Worm (Caenorhabditis elegans) whole organism, late embryonic: ENCODE data around the gene clec-127.

ENCODE experiments used
- C38D4.7 ChIP-seq: fragments of 200-800 bp; sonication (Bioruptor generic); optimal IDR thresholded peaks from 2 replicates; lab custom pipeline; 2018; ENCODE audit warnings: mild to moderate bottlenecking, missing genetic modification characterization, moderate library complexity, missing compliant biosample characterization
- F13H6.1 ChIP-seq: sonication (generic microtip); optimal IDR thresholded peaks from 2 replicates; lab custom pipeline; 2016; ENCODE audit warnings: missing genetic modification characterization, missing compliant biosample characterization
- K02D7.2 ChIP-seq: sonication (generic microtip); optimal IDR thresholded peaks from 2 replicates; lab custom pipeline; 2017; ENCODE audit warnings: mild to moderate bottlenecking, missing genetic modification characterization, missing compliant biosample characterization
- ahr-1 ChIP-seq: sonication (generic microtip); optimal IDR thresholded peaks from 2 replicates; lab custom pipeline; 2016; ENCODE audit warnings: missing genetic modification characterization, missing compliant biosample characterization
- ceh-14 ChIP-seq: sonication (generic microtip); optimal IDR thresholded peaks from 2 replicates; lab custom pipeline; 2016; ENCODE audit warnings: missing genotype, missing genetic modification characterization, missing compliant biosample characterization
- ceh-18 ChIP-seq: sonication (generic microtip); optimal IDR thresholded peaks from 2 replicates; lab custom pipeline; 2016; ENCODE audit warnings: missing genetic modification characterization, missing compliant biosample characterization
- ceh-19 ChIP-seq: fragments of 200-800 bp; sonication (Bioruptor generic); optimal IDR thresholded peaks from 2 replicates; lab custom pipeline; 2018; ENCODE audit warnings: mild to moderate bottlenecking, missing genetic modification characterization, missing compliant biosample characterization
- ceh-34 ChIP-seq: sonication (generic microtip); optimal IDR thresholded peaks from 2 replicates; lab custom pipeline; 2016; ENCODE audit warnings: mild to moderate bottlenecking, missing genetic modification characterization, missing compliant biosample characterization
- ceh-6 ChIP-seq: fragments of 200-800 bp; sonication (Bioruptor generic); optimal IDR thresholded peaks from 2 replicates; lab custom pipeline; 2018; ENCODE audit warnings: mild to moderate bottlenecking, missing genetic modification characterization, missing compliant biosample characterization
- ceh-9 ChIP-seq: sonication (generic microtip); optimal IDR thresholded peaks from 2 replicates; lab custom pipeline; 2016; ENCODE audit warnings: mild to moderate bottlenecking, missing genetic modification characterization, inconsistent platforms, missing compliant biosample characterization
- che-1 ChIP-seq: sonication (generic microtip); optimal IDR thresholded peaks from 2 replicates; lab custom pipeline; 2016; ENCODE audit warnings: mild to moderate bottlenecking, missing genetic modification characterization, missing compliant biosample characterization
- elt-2 ChIP-seq: sonication (generic microtip); optimal IDR thresholded peaks from 2 replicates; lab custom pipeline; 2016; ENCODE audit warnings: missing genetic modification reagents, missing genetic modification characterization, missing compliant biosample characterization
- ets-4 ChIP-seq: sonication (generic microtip); optimal IDR thresholded peaks from 2 replicates; lab custom pipeline; 2016; ENCODE audit warnings: missing genetic modification characterization, missing compliant biosample characterization
- eyg-1 ChIP-seq: sonication (generic microtip); optimal IDR thresholded peaks from 2 replicates; lab custom pipeline; 2016; ENCODE audit warnings: missing genotype, missing genetic modification characterization, missing compliant biosample characterization
- fax-1 ChIP-seq: sonication (generic microtip); optimal IDR thresholded peaks from 2 replicates; lab custom pipeline; 2016; ENCODE audit warnings: missing genotype, missing genetic modification characterization, missing compliant biosample characterization
- fkh-10 ChIP-seq: fragments of 150-350 bp; optimal IDR thresholded peaks from 2 replicates; lab custom pipeline; 2014; ENCODE audit warnings: missing biosample characterization, missing genetic modification reagents, missing genetic modification characterization
- hlh-15 ChIP-seq: sonication (generic microtip); optimal IDR thresholded peaks from 2 replicates; lab custom pipeline; 2016; ENCODE audit warnings: missing genetic modification characterization, missing compliant biosample characterization
- hlh-30 ChIP-seq: sonication (generic microtip); optimal IDR thresholded peaks from 2 replicates; lab custom pipeline; 2017; ENCODE audit warnings: antibody characterized with exemption, missing genetic modification characterization, missing compliant biosample characterization; ENCODE audit not compliant: insufficient read depth
- lim-6 ChIP-seq: sonication (generic microtip); optimal IDR thresholded peaks from 2 replicates; lab custom pipeline; 2016; ENCODE audit warnings: missing genetic modification characterization, missing compliant biosample characterization
- lin-11 ChIP-seq: fragments of 200-800 bp; sonication (Bioruptor generic); optimal IDR thresholded peaks from 2 replicates; lab custom pipeline; 2018; ENCODE audit warnings: mild to moderate bottlenecking, missing genetic modification characterization, missing compliant biosample characterization
- madf-2 ChIP-seq: sonication (generic microtip); optimal IDR thresholded peaks from 2 replicates; lab custom pipeline; 2017; ENCODE audit warnings: missing genetic modification characterization, missing compliant biosample characterization
- mec-3 ChIP-seq: sonication (generic microtip); optimal IDR thresholded peaks from 2 replicates; lab custom pipeline; 2016; ENCODE audit warnings: borderline replicate concordance, missing genetic modification characterization, missing compliant biosample characterization
- nhr-11 ChIP-seq: fragments of 150-350 bp; optimal IDR thresholded peaks from 2 replicates; lab custom pipeline; 2014; ENCODE audit warnings: missing biosample characterization, missing genetic modification characterization
- odd-2 ChIP-seq: sonication (generic microtip); optimal IDR thresholded peaks from 2 replicates; lab custom pipeline; 2017; ENCODE audit warnings: antibody characterized with exemption, mild to moderate bottlenecking, missing genetic modification characterization, missing compliant biosample characterization
- pag-3 ChIP-seq: sonication (generic microtip); optimal IDR thresholded peaks from 2 replicates; lab custom pipeline; 2016; ENCODE audit warnings: missing compliant biosample characterization, missing genetic modification characterization, borderline replicate concordance
- pax-1 ChIP-seq: fragments of 150-350 bp; optimal IDR thresholded peaks from 2 replicates; lab custom pipeline; 2014; ENCODE audit warnings: missing biosample characterization, missing genetic modification characterization
- pha-2 ChIP-seq: sonication (generic microtip); optimal IDR thresholded peaks from 2 replicates; lab custom pipeline; 2017; ENCODE audit warnings: mild to moderate bottlenecking, missing genetic modification characterization, missing compliant biosample characterization
- ref-2 ChIP-seq: sonication (generic microtip); optimal IDR thresholded peaks from 2 replicates; lab custom pipeline; 2016; ENCODE audit warnings: missing genetic modification characterization, missing compliant biosample characterization
- sdc-2 ChIP-seq: sonication (generic microtip); optimal IDR thresholded peaks from 2 replicates; lab custom pipeline; 2016; ENCODE audit warnings: missing genotype, missing genetic modification characterization, missing compliant biosample characterization
- sox-2 ChIP-seq: fragments of 200-800 bp; sonication (Bioruptor generic); IDR thresholded peaks from 2 replicates; pipeline ENCODE4 v1.3.6; 2022; ENCODE audit warnings: missing genetic modification reagents, missing genetic modification characterization, missing compliant biosample characterization
- sox-4 ChIP-seq: sonication (generic microtip); optimal IDR thresholded peaks from 2 replicates; lab custom pipeline; 2017; ENCODE audit warnings: mild to moderate bottlenecking, missing genetic modification characterization, inconsistent platforms, missing compliant biosample characterization
- tbx-2 ChIP-seq: sonication (generic microtip); optimal IDR thresholded peaks from 2 replicates; lab custom pipeline; 2016; ENCODE audit warnings: missing genetic modification characterization, missing compliant biosample characterization
- unc-55 ChIP-seq: sonication (generic microtip); optimal IDR thresholded peaks from 2 replicates; lab custom pipeline; 2017; ENCODE audit warnings: missing biosample characterization, missing genetic modification reagents, missing genetic modification characterization
- unc-86 ChIP-seq: sonication (generic microtip); optimal IDR thresholded peaks from 2 replicates; lab custom pipeline; 2016; ENCODE audit warnings: missing genetic modification characterization, missing compliant biosample characterization
- ztf-16 ChIP-seq: sonication (generic microtip); optimal IDR thresholded peaks from 2 replicates; lab custom pipeline; 2017; ENCODE audit warnings: missing genetic modification characterization, missing compliant biosample characterization

clec-127 gene

ce11 chrII:3598721-3599120 lies 29.7 kb upstream of the clec-127 start, which contains the start of gene Y49F6A.11:
Gene Y49F6A.11 (minus strand): TSS chrII:3598821.
- no peak for TF ChIP-seq ceh-18 (tag; lab: Kevin White, UChicago)
- no peak for TF ChIP-seq sox-4
- no peak for TF ChIP-seq ceh-9 (tag; lab: Kevin White, UChicago)
- TF ChIP-seq hlh-30 (tag; lab: Kevin White, UChicago) = no peak
- TF ChIP-seq, all 69 proteins: peak for 0

ce11 chrII:3595339-3595738 lies 26.3 kb upstream of the clec-127 start, which contains the start of gene Y49F6A.12:
Gene Y49F6A.12 (plus strand): TSS chrII:3595639.
- TF ChIP-seq lin-11 (tag; lab: Kevin White, UChicago) = no peak
- TF ChIP-seq ceh-34 (tag; lab: Kevin White, UChicago) = no peak
- TF ChIP-seq mec-3 (tag; lab: Kevin White, UChicago) = no peak
- TF ChIP-seq ahr-1 (tag; lab: Kevin White, UChicago) = no peak
- TF ChIP-seq ztf-16 = no peak
- TF ChIP-seq ets-4 (tag; lab: Kevin White, UChicago) = no peak
- no peak for TF ChIP-seq ceh-9 (tag; lab: Kevin White, UChicago)
- TF ChIP-seq hlh-30 (tag; lab: Kevin White, UChicago) = no peak
- TF ChIP-seq lim-6 (tag; lab: Kevin White, UChicago) = no peak
- no peak for TF ChIP-seq pha-2
- no peak for TF ChIP-seq madf-2 (tag; lab: Kevin White, UChicago)
- no peak for TF ChIP-seq hlh-15 (tag; lab: Kevin White, UChicago)
- no peak for TF ChIP-seq F13H6.1 (tag; lab: Kevin White, UChicago)
- no peak for TF ChIP-seq pag-3
- TF ChIP-seq che-1 (tag; lab: Kevin White, UChicago) = no peak
- TF ChIP-seq C38D4.7 = no peak
- no peak for TF ChIP-seq pax-1
- no peak for TF ChIP-seq sdc-2 (tag; lab: Kevin White, UChicago)

ce11 chrII:3583402-3583801 lies 14.4 kb upstream of the clec-127 start, which contains the start of gene srh-60:
Gene srh-60 (plus strand): TSS chrII:3583702.
- TF ChIP-seq ceh-14 (tag; lab: Kevin White, UChicago) (no peak), unc-55 (GFP tag; lab: Kevin White, UChicago) (no peak), sox-2 (GFP tag; lab: Robert Waterston, UW) (no peak), fax-1 (no peak), hlh-15 (tag; lab: Kevin White, UChicago) (no peak), eyg-1 (tag; lab: Kevin White, UChicago) (no peak), nhr-11 (no peak), sox-4 (no peak), madf-2 (tag; lab: Kevin White, UChicago) (no peak), ahr-1 (tag; lab: Kevin White, UChicago) (no peak), unc-86 (tag; lab: Kevin White, UChicago) (no peak), ceh-34 (tag; lab: Kevin White, UChicago) (no peak), ceh-19 (GFP tag; lab: Kevin White, UChicago) (no peak), ref-2 (tag; lab: Kevin White, UChicago) (no peak)

ce11 chrII:3581752-3582151 lies 12.7 kb upstream of the clec-127 start, which contains the start of gene srh-59:
Gene srh-59 (plus strand): TSS chrII:3582052.
- TF ChIP-seq elt-2 (no peak), nhr-11 (no peak), C38D4.7 (no peak), fkh-10 (no peak), ceh-18 (tag; lab: Kevin White, UChicago) (no peak), pag-3 (no peak), unc-86 (tag; lab: Kevin White, UChicago) (no peak), K02D7.2 (tag; lab: Kevin White, UChicago) (no peak), ceh-6 (GFP tag; lab: Kevin White, UChicago) (no peak), sox-2 (GFP tag; lab: Robert Waterston, UW) (no peak), tbx-2 (tag; lab: Kevin White, UChicago) (no peak), odd-2 (tag; lab: Kevin White, UChicago) (no peak)
- TF ChIP-seq, all 69 proteins: peak for 0
